Worm (Caenorhabditis elegans) whole organism, mixed stage, embryonic: ENCODE measurements around the gene ZK1055.4.

ENCODE experiments used
- ceh-39 ChIP-seq: fragments of 150-350 bp; optimal IDR thresholded peaks from 2 replicates; lab custom pipeline; 2014; ENCODE audit warnings: missing biosample characterization, missing genetic modification characterization
- ceh-43 ChIP-seq: fragments of 200-800 bp; sonication (Bioruptor generic); optimal IDR thresholded peaks from 2 replicates; lab custom pipeline; 2018; ENCODE audit warnings: mild to moderate bottlenecking, missing genetic modification characterization, moderate library complexity, missing compliant biosample characterization
- ceh-83 ChIP-seq: fragments of 200-800 bp; sonication (Bioruptor generic); optimal IDR thresholded peaks from 2 replicates; lab custom pipeline; 2018; ENCODE audit warnings: mild to moderate bottlenecking, missing genetic modification characterization, missing compliant biosample characterization
- lin-32 ChIP-seq: fragments of 200-800 bp; sonication (Bioruptor generic); optimal IDR thresholded peaks from 2 replicates; lab custom pipeline; 2018; ENCODE audit warnings: mild to moderate bottlenecking, missing genetic modification characterization, missing compliant biosample characterization
- mls-2 ChIP-seq: sonication (generic microtip); optimal IDR thresholded peaks from 2 replicates; lab custom pipeline; 2016; ENCODE audit warnings: mild to moderate bottlenecking, missing genetic modification characterization, moderate library complexity, missing compliant biosample characterization
- nhr-12 ChIP-seq: fragments of 150-350 bp; optimal IDR thresholded peaks from 2 replicates; lab custom pipeline; 2014; ENCODE audit warnings: missing biosample characterization, missing genetic modification characterization
- nhr-28 ChIP-seq: fragments of 150-350 bp; optimal IDR thresholded peaks from 2 replicates; lab custom pipeline; 2014; ENCODE audit warnings: missing biosample characterization, missing genetic modification characterization
- nhr-76 ChIP-seq: sonication (generic microtip); optimal IDR thresholded peaks from 2 replicates; lab custom pipeline; 2017; ENCODE audit warnings: missing biosample characterization, missing genetic modification characterization
- unc-120 ChIP-seq: sonication (generic microtip); optimal IDR thresholded peaks from 2 replicates; lab custom pipeline; 2017; ENCODE audit warnings: missing genetic modification characterization, missing compliant biosample characterization; ENCODE audit not compliant: poor library complexity, severe bottlenecking

ZK1055.4 gene

DNA sequence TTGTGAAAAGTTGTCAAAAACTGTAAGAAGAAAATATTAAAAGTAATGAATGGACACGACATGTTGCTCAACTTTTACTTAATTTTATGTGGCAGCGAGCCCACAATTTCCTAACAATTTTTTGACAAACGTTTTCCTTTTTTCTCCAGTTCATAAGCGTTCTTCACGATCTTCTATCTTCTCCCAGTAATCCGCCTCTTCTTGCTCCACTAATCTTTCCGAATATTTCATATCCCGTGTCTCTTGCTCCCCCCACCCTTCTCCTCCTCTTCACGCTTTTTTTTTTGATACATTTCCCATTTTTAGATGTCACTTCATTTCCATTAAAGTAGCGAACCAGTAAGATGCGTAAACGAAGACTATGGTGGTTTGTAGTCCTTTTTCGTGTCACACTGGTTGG is 51.1 kb downstream of the ZK1055.4 start, which contains the start of gene scd-2:
Gene scd-2, plus strand, starts transcription at position 301 of the 400 bp plus-strand sequence.
- TF ChIP-seq ceh-83 (GFP tag; lab: Kevin White, UChicago) (no peak), ceh-39 (no peak), ceh-43 (no peak), nhr-12 (tag; lab: Kevin White, UChicago) (no peak), nhr-76 (tag; lab: Kevin White, UChicago) (no peak), unc-120 (no peak), lin-32 (no peak), mls-2 (tag; lab: Kevin White, UChicago) (no peak), nhr-28 (tag; lab: Kevin White, UChicago) (no peak)
